Fruit fly (Drosophila melanogaster) whole organism, prepupa: ENCODE measurements around the gene cmb.
A peak's percentile ranks its signal among the peaks of the same experiment; 100 is the strongest.

Source experiments
- Blimp-1 ChIP-seq: fragments of 200-800 bp; sonication (Bioruptor generic); optimal IDR thresholded peaks from 3 replicates; lab custom pipeline; 2017; ENCODE audit warnings: missing biosample characterization, missing genetic modification characterization, mild to moderate bottlenecking, moderate library complexity, missing genetic modification reagents
- CG10669 ChIP-seq: fragments of 200-800 bp; sonication (Bioruptor generic); optimal IDR thresholded peaks from 3 replicates; lab custom pipeline; 2018; ENCODE audit warnings: missing biosample characterization, mild to moderate bottlenecking, missing genetic modification characterization, moderate library complexity
- CG11762 ChIP-seq: fragments of 200-800 bp; sonication (Bioruptor generic); optimal IDR thresholded peaks from 3 replicates; lab custom pipeline; 2016; ENCODE audit warnings: missing biosample characterization, missing genetic modification characterization; ENCODE audit not compliant: insufficient read depth
- CG11902 ChIP-seq: fragments of 200-800 bp; sonication (Bioruptor generic); optimal IDR thresholded peaks from 3 replicates; lab custom pipeline; 2016; ENCODE audit warnings: missing biosample characterization, missing genetic modification characterization
- CG1621 ChIP-seq: fragments of 200-800 bp; sonication (Bioruptor generic); optimal IDR thresholded peaks from 3 replicates; lab custom pipeline; 2018; ENCODE audit warnings: missing biosample characterization, mild to moderate bottlenecking, missing genetic modification characterization
- CG16779 ChIP-seq: fragments of 200-800 bp; sonication (Bioruptor generic); optimal IDR thresholded peaks from 3 replicates; lab custom pipeline; 2017; ENCODE audit warnings: missing biosample characterization, mild to moderate bottlenecking, missing genetic modification characterization
- CG3032 ChIP-seq: fragments of 200-800 bp; optimal IDR thresholded peaks from 2 replicates; lab custom pipeline; 2019; ENCODE audit warnings: missing biosample characterization, mild to moderate bottlenecking, missing genetic modification characterization, moderate library complexity
- CG31627 ChIP-seq: fragments of 200-800 bp; sonication (Bioruptor generic); optimal IDR thresholded peaks from 3 replicates; lab custom pipeline; 2016; ENCODE audit warnings: missing biosample characterization, missing genetic modification characterization
- CG34406 ChIP-seq: fragments of 200-800 bp; sonication (Bioruptor generic); optimal IDR thresholded peaks from 3 replicates; lab custom pipeline; 2016; ENCODE audit warnings: missing biosample characterization, missing genetic modification characterization
- CG3919 ChIP-seq: fragments of 200-800 bp; sonication (Bioruptor generic); optimal IDR thresholded peaks from 3 replicates; lab custom pipeline; 2016; ENCODE audit warnings: missing biosample characterization, missing genetic modification characterization
- CG4318 ChIP-seq: fragments of 200-800 bp; sonication (Bioruptor generic); optimal IDR thresholded peaks from 3 replicates; lab custom pipeline; 2017; ENCODE audit warnings: missing biosample characterization, mild to moderate bottlenecking, missing genetic modification characterization
- CG6163 ChIP-seq: fragments of 200-800 bp; sonication (Bioruptor generic); IDR thresholded peaks from 3 replicates; pipeline ENCODE4 v1.3.6; 2022; ENCODE audit warnings: missing biosample characterization, missing genetic modification characterization
- CG6276 ChIP-seq: fragments of 200-800 bp; sonication (Bioruptor generic); optimal IDR thresholded peaks from 2 replicates; lab custom pipeline; 2017; ENCODE audit warnings: missing biosample characterization, mild to moderate bottlenecking, missing genetic modification characterization
- CG6792 ChIP-seq: fragments of 200-800 bp; sonication (Bioruptor generic); optimal IDR thresholded peaks from 3 replicates; lab custom pipeline; 2016; ENCODE audit warnings: missing biosample characterization, missing genetic modification characterization
- CG6808 ChIP-seq: fragments of 200-800 bp; sonication (Bioruptor generic); optimal IDR thresholded peaks from 3 replicates; lab custom pipeline; 2017; ENCODE audit warnings: missing biosample characterization, missing genetic modification characterization, mild to moderate bottlenecking, moderate library complexity, missing genetic modification reagents
- CG6854 ChIP-seq: fragments of 200-800 bp; sonication (Bioruptor generic); optimal IDR thresholded peaks from 2 replicates; lab custom pipeline; 2017; ENCODE audit warnings: missing biosample characterization, mild to moderate bottlenecking, missing genetic modification characterization
- CG7368 ChIP-seq: fragments of 200-800 bp; sonication (Bioruptor generic); optimal IDR thresholded peaks from 3 replicates; lab custom pipeline; 2016; ENCODE audit warnings: missing biosample characterization, missing genetic modification characterization
- CG8119 ChIP-seq: fragments of 200-800 bp; sonication (Bioruptor generic); IDR thresholded peaks from 3 replicates; pipeline ENCODE4 v1.3.6; 2022; ENCODE audit warnings: missing biosample characterization, missing genetic modification characterization
- CG8319 ChIP-seq: fragments of 200-800 bp; sonication (Bioruptor generic); optimal IDR thresholded peaks from 3 replicates; lab custom pipeline; 2016; ENCODE audit warnings: missing biosample characterization, missing genetic modification characterization
- CG8632 ChIP-seq: fragments of 200-800 bp; sonication (Bioruptor generic); optimal IDR thresholded peaks from 3 replicates; lab custom pipeline; 2016; ENCODE audit warnings: missing biosample characterization, missing genetic modification characterization
- Eip78C ChIP-seq: fragments of 200-800 bp; sonication (Bioruptor generic); peaks from one replicate; lab custom pipeline; 2016; ENCODE audit warnings: missing biosample characterization, missing genetic modification characterization
- Eip93F ChIP-seq: fragments of 200-800 bp; sonication (Bioruptor generic); optimal IDR thresholded peaks from 2 replicates; lab custom pipeline; 2016; ENCODE audit warnings: missing biosample characterization, mild to moderate bottlenecking, missing genetic modification characterization
- Ets96B ChIP-seq: fragments of 200-800 bp; optimal IDR thresholded peaks from 2 replicates; lab custom pipeline; 2019; ENCODE audit warnings: missing biosample characterization, mild to moderate bottlenecking, missing genetic modification characterization, moderate library complexity
- Hr38 ChIP-seq: sonication (Bioruptor generic); optimal IDR thresholded peaks from 2 replicates; lab custom pipeline; 2016; ENCODE audit warnings: missing biosample characterization, missing genetic modification characterization
- Hr39 ChIP-seq: fragments of 200-800 bp; sonication (Bioruptor generic); optimal IDR thresholded peaks from 2 replicates; lab custom pipeline; 2016; ENCODE audit warnings: missing biosample characterization, missing genetic modification characterization
- Hr4 ChIP-seq: fragments of 200-800 bp; sonication (Bioruptor generic); optimal IDR thresholded peaks from 3 replicates; lab custom pipeline; 2016; ENCODE audit warnings: missing biosample characterization, missing genetic modification characterization
- Lpt ChIP-seq: fragments of 200-800 bp; sonication (Bioruptor generic); optimal IDR thresholded peaks from 3 replicates; lab custom pipeline; 2016; ENCODE audit warnings: missing biosample characterization, missing genetic modification characterization
- OdsH ChIP-seq: fragments of 200-800 bp; sonication (Bioruptor generic); optimal IDR thresholded peaks from 3 replicates; lab custom pipeline; 2016; ENCODE audit warnings: missing biosample characterization, missing genetic modification characterization
- Smox ChIP-seq: fragments of 200-800 bp; sonication (Bioruptor generic); optimal IDR thresholded peaks from 3 replicates; lab custom pipeline; 2016; ENCODE audit warnings: missing biosample characterization, missing genetic modification characterization
- Sox102F ChIP-seq: fragments of 200-800 bp; sonication (Bioruptor generic); optimal IDR thresholded peaks from 2 replicates; lab custom pipeline; 2016; ENCODE audit warnings: missing biosample characterization, mild to moderate bottlenecking, missing genetic modification characterization
- Sox14 ChIP-seq: fragments of 200-800 bp; sonication (Bioruptor generic); optimal IDR thresholded peaks from 3 replicates; lab custom pipeline; 2016; ENCODE audit warnings: missing biosample characterization, missing genetic modification characterization
- Sox15 ChIP-seq: fragments of 200-800 bp; sonication (Bioruptor generic); optimal IDR thresholded peaks from 3 replicates; lab custom pipeline; 2016; ENCODE audit warnings: missing biosample characterization, missing genetic modification characterization
- achi ChIP-seq: fragments of 200-800 bp; sonication (Bioruptor generic); optimal IDR thresholded peaks from 3 replicates; lab custom pipeline; 2016; ENCODE audit warnings: missing biosample characterization, missing genetic modification characterization
- acj6 ChIP-seq: fragments of 200-800 bp; sonication (Bioruptor generic); optimal IDR thresholded peaks from 3 replicates; lab custom pipeline; 2016; ENCODE audit warnings: missing biosample characterization, missing genetic modification characterization
- cyc ChIP-seq: fragments of 200-800 bp; sonication (Bioruptor generic); optimal IDR thresholded peaks from 3 replicates; lab custom pipeline; 2016; ENCODE audit warnings: missing biosample characterization, missing genetic modification characterization
- dac ChIP-seq: fragments of 200-800 bp; sonication (Bioruptor generic); optimal IDR thresholded peaks from 2 replicates; lab custom pipeline; 2017; ENCODE audit warnings: missing biosample characterization, mild to moderate bottlenecking, missing genetic modification characterization
- dsx ChIP-seq: fragments of 200-800 bp; optimal IDR thresholded peaks from 3 replicates; lab custom pipeline; 2019; ENCODE audit warnings: missing biosample characterization, mild to moderate bottlenecking, missing genetic modification characterization, moderate library complexity; ENCODE audit not compliant: poor library complexity, severe bottlenecking
- eg ChIP-seq: fragments of 200-800 bp; sonication (Bioruptor generic); IDR thresholded peaks from 3 replicates; pipeline ENCODE4 v1.3.6; 2022; ENCODE audit warnings: missing biosample characterization, missing genetic modification characterization
- esn ChIP-seq: fragments of 200-800 bp; sonication (Bioruptor generic); optimal IDR thresholded peaks from 2 replicates; lab custom pipeline; 2016; ENCODE audit warnings: missing biosample characterization, mild to moderate bottlenecking, missing genetic modification characterization, moderate library complexity
- fd59A ChIP-seq: fragments of 200-800 bp; sonication (Bioruptor generic); optimal IDR thresholded peaks from 2 replicates; lab custom pipeline; 2017; ENCODE audit warnings: missing biosample characterization, mild to moderate bottlenecking, missing genetic modification characterization, missing genetic modification reagents
- fd85E ChIP-seq: fragments of 200-800 bp; sonication (Bioruptor generic); optimal IDR thresholded peaks from 3 replicates; lab custom pipeline; 2016; ENCODE audit warnings: missing biosample characterization, missing genetic modification characterization
- fkh ChIP-seq: fragments of 200-800 bp; sonication (Bioruptor generic); optimal IDR thresholded peaks from 3 replicates; lab custom pipeline; 2017; ENCODE audit warnings: missing biosample characterization, mild to moderate bottlenecking, missing genetic modification characterization, moderate library complexity
- lz ChIP-seq: fragments of 200-800 bp; sonication (Bioruptor generic); optimal IDR thresholded peaks from 3 replicates; lab custom pipeline; 2016; ENCODE audit warnings: missing biosample characterization, missing genetic modification characterization
- net ChIP-seq: fragments of 200-800 bp; sonication (Bioruptor generic); optimal IDR thresholded peaks from 3 replicates; lab custom pipeline; 2016; ENCODE audit warnings: missing biosample characterization, missing genetic modification characterization
- pdm3 ChIP-seq: fragments of 200-800 bp; sonication (Bioruptor generic); optimal IDR thresholded peaks from 3 replicates; lab custom pipeline; 2016; ENCODE audit warnings: missing biosample characterization, missing genetic modification characterization
- spab ChIP-seq: fragments of 200-800 bp; sonication (Bioruptor generic); optimal IDR thresholded peaks from 2 replicates; lab custom pipeline; 2017; ENCODE audit warnings: missing biosample characterization, mild to moderate bottlenecking, missing genetic modification characterization, missing genetic modification reagents
- ss ChIP-seq, 2 experiments: fragments of 200-800 bp; sonication (Bioruptor generic); optimal IDR thresholded peaks; 2 replicates in 1 of 2; 3 replicates in 1 of 2; lab custom pipeline; 2017 to 2018; ENCODE audit warnings: mild to moderate bottlenecking in 2 of 2, missing biosample characterization in 2 of 2, missing genetic modification characterization in 2 of 2, moderate library complexity in 1 of 2
- svp ChIP-seq: fragments of 200-800 bp; sonication (Bioruptor generic); peaks from one replicate; lab custom pipeline; 2016; ENCODE audit warnings: missing biosample characterization, missing genetic modification characterization
- topi ChIP-seq: fragments of 200-800 bp; sonication (Bioruptor generic); optimal IDR thresholded peaks from 3 replicates; lab custom pipeline; 2016; ENCODE audit warnings: missing biosample characterization, missing genetic modification characterization
- vri ChIP-seq: fragments of 200-800 bp; sonication (Bioruptor generic); optimal IDR thresholded peaks from 3 replicates; lab custom pipeline; 2016; ENCODE audit warnings: missing biosample characterization, mild to moderate bottlenecking, missing genetic modification characterization

The cmb gene

dm6 chr3L:13476566-13477452 lies 34.4 kb downstream of the cmb start:
- TF ChIP-seq acj6 (GFP tag; lab: Kevin White, UChicago), result peak; percentile 95
- TF ChIP-seq Hr39 (GFP tag; lab: Kevin White, UChicago), result peak; percentile 76
- TF ChIP-seq dac, result peak; percentile 88
- peak; percentile 83 for TF ChIP-seq cyc
- peak; percentile 76 for TF ChIP-seq Sox102F
- peak; percentile 99 for TF ChIP-seq Eip78C (GFP tag; lab: Kevin White, UChicago)
- peak; percentile 92 for TF ChIP-seq CG6163
- TF ChIP-seq svp, result peak; percentile 93
- TF ChIP-seq CG3032 (tag; lab: Kevin White, UChicago), result peak; percentile 92
- peak; percentile 95 for TF ChIP-seq achi (GFP tag; lab: Kevin White, UChicago)
- TF ChIP-seq CG10669 (GFP tag; lab: Kevin White, UChicago), result peak; percentile 89
- no peak for TF ChIP-seq Hr38 (GFP tag; lab: Kevin White, UChicago)
- peak; percentile 95 for TF ChIP-seq esn (GFP tag; lab: Kevin White, UChicago)
- TF ChIP-seq CG11902 (GFP tag; lab: Kevin White, UChicago), result peak; percentile 77
- peak; percentile 91 for TF ChIP-seq pdm3 (GFP tag; lab: Kevin White, UChicago)
- TF ChIP-seq fkh (GFP tag; lab: Kevin White, UChicago), result peak; percentile 75
- peak; percentile 84 for TF ChIP-seq CG8319 (GFP tag; lab: Kevin White, UChicago)
- TF ChIP-seq CG31627, result peak; percentile 76
- TF ChIP-seq Lpt (GFP tag; lab: Kevin White, UChicago), result peak; percentile 96
- TF ChIP-seq CG1621 (tag; lab: Kevin White, UChicago), result peak; percentile 84
- TF ChIP-seq CG8632 (GFP tag; lab: Kevin White, UChicago), result peak; percentile 90
- TF ChIP-seq Sox15 (GFP tag; lab: Kevin White, UChicago), result peak; percentile 80
- TF ChIP-seq CG8119 (GFP tag; lab: Robert Waterston, UW), result peak; percentile 96
- no peak for TF ChIP-seq CG6854 (GFP tag; lab: Kevin White, UChicago)
- TF ChIP-seq CG34406 (GFP tag; lab: Kevin White, UChicago), result peak; percentile 93
- TF ChIP-seq dsx (GFP tag; lab: Kevin White, UChicago), result peak; percentile 88
- peak; percentile 94 for TF ChIP-seq CG4318 (GFP tag; lab: Kevin White, UChicago)
- peak; percentile 95 for TF ChIP-seq net (GFP tag; lab: Kevin White, UChicago)
- peak; percentile 90 for TF ChIP-seq ss (GFP tag; optimal IDR thresholded peaks at IDR 0.05; lab: Kevin White, UChicago)
- peak; percentile 82 for TF ChIP-seq CG16779 (tag; lab: Kevin White, UChicago)
- TF ChIP-seq topi (GFP tag; lab: Kevin White, UChicago), result peak; percentile 91
- TF ChIP-seq lz (GFP tag; lab: Kevin White, UChicago), result peak; percentile 81
- TF ChIP-seq CG6792 (GFP tag; lab: Kevin White, UChicago), result peak; percentile 91
- peak; percentile 62 for TF ChIP-seq vri (GFP tag; lab: Kevin White, UChicago)
- peak; percentile 92 for TF ChIP-seq CG11762
- TF ChIP-seq Smox, result peak; percentile 86
- peak; percentile 94 for TF ChIP-seq eg (GFP tag; lab: Robert Waterston, UW)
- TF ChIP-seq fd59A (GFP tag; lab: Kevin White, UChicago), result peak; percentile 93
- TF ChIP-seq Hr4 (GFP tag; lab: Kevin White, UChicago), result peak; percentile 94
- peak; percentile 48 for TF ChIP-seq fd85E (GFP tag; lab: Kevin White, UChicago)
- TF ChIP-seq Eip93F (GFP tag; lab: Kevin White, UChicago), result peak; percentile 63
- peak; percentile 90 for TF ChIP-seq Ets96B (tag; lab: Kevin White, UChicago)
- peak; percentile 89 for TF ChIP-seq Sox14
- TF ChIP-seq CG7368 (GFP tag; lab: Kevin White, UChicago), result peak; percentile 76
- peak; percentile 93 for TF ChIP-seq spab (GFP tag; lab: Kevin White, UChicago)
- TF ChIP-seq Blimp-1, result peak; percentile 45
- peak; percentile 93 for TF ChIP-seq CG3919 (GFP tag; lab: Kevin White, UChicago)
- TF ChIP-seq CG6276, result peak; percentile 97
- peak; percentile 90 for TF ChIP-seq CG6808 (GFP tag; lab: Kevin White, UChicago)
- TF ChIP-seq OdsH (GFP tag; lab: Kevin White, UChicago), result peak; percentile 95
